Worm (Caenorhabditis elegans): ENCODE measurements around the gene spp-6.
A peak's percentile ranks its signal among the peaks of the same experiment; 100 is the strongest.

DNA sequence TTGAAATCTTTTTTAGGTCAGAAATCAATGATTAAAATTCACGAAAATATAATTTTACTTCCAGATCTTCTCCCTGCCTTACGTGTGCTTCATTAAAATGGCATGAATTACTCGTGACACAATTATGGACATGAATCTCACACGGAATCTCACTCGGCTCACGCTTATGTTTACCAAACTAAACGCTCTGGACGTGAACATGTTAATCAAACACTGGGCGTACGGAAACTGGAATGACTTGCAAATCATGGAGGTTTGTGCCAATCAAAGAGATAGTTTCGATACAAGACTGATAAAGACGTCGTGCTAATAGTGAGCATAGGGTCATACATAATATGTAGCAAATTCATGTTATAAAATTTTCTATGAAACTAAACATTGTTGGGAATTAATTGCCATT lies 2.6 kb upstream of the spp-6 start:
- TF ChIP-seq skn-1 (tag; optimal IDR thresholded peaks at IDR 0.05) = no peak
- no peak for TF ChIP-seq pha-4 (GFP tag; IDR thresholded peaks at IDR 0.05)
- TF ChIP-seq pha-4 (tag; optimal IDR thresholded peaks at IDR 0.05) = no peak
- TF ChIP-seq ztf-11 (tag; optimal IDR thresholded peaks at IDR 0.05) = no peak
- TF ChIP-seq F49E8.2 (tag; optimal IDR thresholded peaks at IDR 0.05; ENCODE audit: borderline replicate concordance) = no peak
- no peak for TF ChIP-seq egl-27 (tag; optimal IDR thresholded peaks at IDR 0.05)
- TF ChIP-seq Y75B8A.6 (GFP tag; IDR thresholded peaks at IDR 0.05) = no peak
- no peak for TF ChIP-seq tag-97 (GFP tag; IDR thresholded peaks at IDR 0.05)
- no peak for TF ChIP-seq lin-38 (GFP tag; IDR thresholded peaks at IDR 0.05)
- peak; percentile 57 for TF ChIP-seq dve-1 (tag; optimal IDR thresholded peaks at IDR 0.05; ENCODE audit: insufficient read depth)
- no peak for TF ChIP-seq ama-1 (optimal IDR thresholded peaks at IDR 0.05)
- TF ChIP-seq lim-7 (GFP tag; IDR thresholded peaks at IDR 0.05) = no peak
- TF ChIP-seq nhr-237 (tag; optimal IDR thresholded peaks at IDR 0.05) = no peak
